Fruit fly (Drosophila melanogaster) whole organism, embryonic: ENCODE measurements around the gene sordd2.

Experiments
- CG12219 ChIP-seq: fragments of 200-800 bp; sonication (Bioruptor generic); optimal IDR thresholded peaks from 3 replicates; lab custom pipeline; 2018; ENCODE audit warnings: missing biosample characterization, mild to moderate bottlenecking, missing genetic modification characterization
- CG16815 ChIP-seq: fragments of 200-800 bp; sonication (Bioruptor generic); optimal IDR thresholded peaks from 3 replicates; lab custom pipeline; 2017; ENCODE audit warnings: missing biosample characterization, mild to moderate bottlenecking, missing genetic modification characterization
- CG34376 ChIP-seq: fragments of 200-800 bp; sonication (Bioruptor generic); optimal IDR thresholded peaks from 2 replicates; lab custom pipeline; 2018; ENCODE audit warnings: missing biosample characterization, mild to moderate bottlenecking, missing genetic modification characterization
- CG9876 ChIP-seq: fragments of 200-800 bp; sonication (Bioruptor generic); optimal IDR thresholded peaks from 2 replicates; lab custom pipeline; 2016; ENCODE audit warnings: missing biosample characterization, missing genetic modification characterization
- CoRest ChIP-seq: fragments of 200-800 bp; sonication (Bioruptor generic); optimal IDR thresholded peaks from 3 replicates; lab custom pipeline; 2018; ENCODE audit warnings: missing biosample characterization, mild to moderate bottlenecking, missing genetic modification characterization, moderate library complexity
- D ChIP-seq, 2 experiments: fragments of 200-800 bp in 1 of 2; fragments of >200 bp in 1 of 2; sonication (Bioruptor generic) in 1 of 2; optimal IDR thresholded peaks; 2 replicates in 1 of 2; 3 replicates in 1 of 2; lab custom pipeline; 2017; ENCODE audit warnings: mild to moderate bottlenecking in 1 of 2, missing biosample characterization in 1 of 2, missing genetic modification characterization in 1 of 2, missing genetic modification reagents in 1 of 2
- dm ChIP-seq: fragments of 200-800 bp; sonication (Bioruptor generic); optimal IDR thresholded peaks from 3 replicates; lab custom pipeline; 2016; ENCODE audit warnings: missing biosample characterization, missing genetic modification characterization
- pho ChIP-seq: fragments of 200-800 bp; sonication (Bioruptor generic); optimal IDR thresholded peaks from 2 replicates; lab custom pipeline; 2016; ENCODE audit warnings: missing biosample characterization, missing genetic modification characterization
- run ChIP-seq: fragments of 200-800 bp; sonication (Bioruptor generic); optimal IDR thresholded peaks from 3 replicates; lab custom pipeline; 2018; ENCODE audit warnings: missing biosample characterization, mild to moderate bottlenecking, missing genetic modification characterization
- slou ChIP-seq: fragments of 200-800 bp; sonication (Bioruptor generic); optimal IDR thresholded peaks from 3 replicates; lab custom pipeline; 2016; ENCODE audit warnings: missing biosample characterization, missing genetic modification characterization
- trem ChIP-seq: fragments of 200-800 bp; optimal IDR thresholded peaks from 3 replicates; lab custom pipeline; 2019; ENCODE audit warnings: missing biosample characterization, mild to moderate bottlenecking, missing genetic modification characterization, moderate library complexity
- zen ChIP-seq: fragments of 200-800 bp; sonication (Bioruptor generic); optimal IDR thresholded peaks from 3 replicates; lab custom pipeline; 2018; ENCODE audit warnings: missing biosample characterization, mild to moderate bottlenecking, missing genetic modification characterization, moderate library complexity

DNA sequence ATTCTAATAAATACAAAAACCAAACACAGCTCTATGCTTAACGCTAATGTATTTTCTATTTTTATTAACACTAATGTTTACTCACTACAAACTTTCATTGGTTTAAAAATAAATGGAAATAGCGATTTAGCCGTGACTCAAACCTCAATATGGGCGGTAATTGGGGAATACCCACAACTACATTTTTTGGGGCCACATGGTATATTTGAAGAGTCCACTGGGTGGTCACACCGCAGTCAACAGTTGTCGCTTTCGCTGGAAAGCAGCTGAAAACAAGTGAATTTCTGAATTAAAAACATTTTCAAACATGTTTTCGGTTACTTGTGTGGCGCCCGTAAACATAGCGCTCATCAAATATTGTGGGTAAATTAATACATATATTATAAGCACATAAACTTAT, 50.0 kb downstream of the sordd2 start, which contains the start of gene Mvd:
- TF ChIP-seq CG16815 (GFP tag; lab: Kevin White, UChicago) (no peak), trem (peak; percentile 48), dm (GFP tag; lab: Kevin White, UChicago) (peak; percentile 46), zen (no peak), CG34376 (GFP tag; lab: Kevin White, UChicago) (peak; percentile 7), run (tag; lab: Kevin White, UChicago) (no peak), D (optimal IDR thresholded peaks at IDR 0.05; lab: Kevin White, UChicago) (no peak), D (GFP tag; optimal IDR thresholded peaks at IDR 0.05; lab: Kevin White, UChicago) (no peak), CoRest (no peak), CG12219 (no peak), CG9876 (GFP tag; lab: Kevin White, UChicago) (no peak), pho (GFP tag; lab: Kevin White, UChicago) (no peak), slou (no peak)
